Fruit fly (Drosophila melanogaster): ENCODE results near the gene CG14106.

- TF ChIP-seq Vsx1 (GFP tag; optimal IDR thresholded peaks at IDR 0.05) (no peak), Hr78 (GFP tag; optimal IDR thresholded peaks at IDR 0.05) (no peak), Aef1 (GFP tag; IDR thresholded peaks at IDR 0.05) (no peak), CG1603 (tag; optimal IDR thresholded peaks at IDR 0.05) (no peak), br (optimal IDR thresholded peaks at IDR 0.05) (no peak), NFAT (GFP tag; IDR thresholded peaks at IDR 0.05) (no peak), HLHmδ (GFP tag; optimal IDR thresholded peaks at IDR 0.05) (no peak), Dad (GFP tag; optimal IDR thresholded peaks at IDR 0.05) (no peak), Chrac-16 (GFP tag; optimal IDR thresholded peaks at IDR 0.05) (no peak), psq (GFP tag; optimal IDR thresholded peaks at IDR 0.05) (no peak), CG14965 (GFP tag; optimal IDR thresholded peaks at IDR 0.05; ENCODE audit: borderline replicate concordance) (no peak), CG9437 (GFP tag; optimal IDR thresholded peaks at IDR 0.05) (no peak), CG3163 (GFP tag; optimal IDR thresholded peaks at IDR 0.05) (no peak)
Measured at dm6 chr3L:13422286-13422787, 3.1 kb downstream of the CG14106 start, which contains the start of gene CG32121.
